Worm (Caenorhabditis elegans): Measurements from ENCODE around the gene ztf-28.

The ztf-28 gene

ce11 chrV:2083869-2084268 lies 6.6 kb upstream of the ztf-28 start:
- TF ChIP-seq R02D3.7 (tag; optimal IDR thresholded peaks at IDR 0.05) (no peak), aha-1 (tag) (peak; percentile 93), set-16 (GFP tag; IDR thresholded peaks at IDR 0.05) (peak; percentile 48; the same call in 1 of the 2 replicates)

- TF ChIP-seq set-16 (GFP tag; IDR thresholded peaks at IDR 0.05) (peak; percentile 78), F44E2.7 (GFP tag; IDR thresholded peaks at IDR 0.05) (0 out of 2 replicates have a peak, but pooled peaks have one; percentile 33), egl-43 (GFP tag; IDR thresholded peaks at IDR 0.05) (peak; percentile 65; the same call in 1 of the 2 replicates)
Measured at ce11 chrV:2085745-2086267, 4.7 kb upstream of the ztf-28 start, which contains the start of gene F36F12.3. Gene F36F12.3 (plus strand): TSS chrV:2085795.

- TF ChIP-seq mdt-29 (GFP tag; IDR thresholded peaks at IDR 0.05) (no peak), jun-1 (tag; optimal IDR thresholded peaks at IDR 0.05) (no peak), rbr-2 (tag; optimal IDR thresholded peaks at IDR 0.05) (no peak)
Measured at ce11 chrV:2095204-2095603, 4.7 kb downstream of the ztf-28 start, which contains the start of gene F36F12.2. Gene F36F12.2 (minus strand): TSS chrV:2095304.

- TF ChIP-seq sdz-12 (GFP tag; optimal IDR thresholded peaks at IDR 0.05), result no peak
- no peak for TF ChIP-seq nhr-42 (GFP tag; IDR thresholded peaks at IDR 0.05)
- no peak for TF ChIP-seq fos-1 (tag; optimal IDR thresholded peaks at IDR 0.05)
- TF ChIP-seq nhr-77 (tag; optimal IDR thresholded peaks at IDR 0.05), result no peak
- TF ChIP-seq unc-39 (tag; optimal IDR thresholded peaks at IDR 0.05), result no peak
- no peak for TF ChIP-seq spr-1 (tag; optimal IDR thresholded peaks at IDR 0.05)
- no peak for TF ChIP-seq nhr-237 (tag; optimal IDR thresholded peaks at IDR 0.05)
- TF ChIP-seq saeg-2 (GFP tag; IDR thresholded peaks at IDR 0.05), result no peak
- no peak for TF ChIP-seq ztf-11 (tag; optimal IDR thresholded peaks at IDR 0.05)
- TF ChIP-seq lin-15B (tag; optimal IDR thresholded peaks at IDR 0.05), result no peak
- no peak for TF ChIP-seq arid-1 (GFP tag; conservative IDR thresholded peaks at IDR 0.05)
- TF ChIP-seq pqm-1 (tag; optimal IDR thresholded peaks at IDR 0.05), result no peak
- TF ChIP-seq hlh-30 (tag; optimal IDR thresholded peaks at IDR 0.05; ENCODE audit: insufficient read depth), result no peak
- TF ChIP-seq attf-4 (tag; optimal IDR thresholded peaks at IDR 0.05), result no peak
- no peak for TF ChIP-seq dpl-1 (GFP tag; optimal IDR thresholded peaks at IDR 0.05)
Measured at ce11 chrV:2095772-2096171, 5.3 kb downstream of the ztf-28 start, which contains the start of gene clec-207. Gene clec-207 (plus strand): TSS chrV:2096072.

- TF ChIP-seq T20F7.1 (GFP tag; optimal IDR thresholded peaks at IDR 0.05) (no peak), mes-2 (tag; optimal IDR thresholded peaks at IDR 0.05; ENCODE audit: poor library complexity, severe bottlenecking) (no peak), daf-12 (tag; optimal IDR thresholded peaks at IDR 0.05) (no peak), unc-39 (tag; optimal IDR thresholded peaks at IDR 0.05) (no peak), lir-3 (tag; optimal IDR thresholded peaks at IDR 0.05) (no peak), nhr-237 (tag; optimal IDR thresholded peaks at IDR 0.05) (no peak)
Measured at ce11 chrV:2097653-2098052, 7.2 kb downstream of the ztf-28 start, which contains the start of gene clec-208. Gene clec-208 (plus strand): TSS chrV:2097953.

- no peak for TF ChIP-seq nhr-6 (tag; optimal IDR thresholded peaks at IDR 0.05)
- TF ChIP-seq egl-27 (tag; optimal IDR thresholded peaks at IDR 0.05), result no peak
- no peak for TF ChIP-seq zip-11 (GFP tag; IDR thresholded peaks at IDR 0.05)
- TF ChIP-seq hif-1 (tag; optimal IDR thresholded peaks at IDR 0.05), result no peak
- TF ChIP-seq lin-13 (GFP tag; optimal IDR thresholded peaks at IDR 0.05), result no peak
- no peak for TF ChIP-seq ztf-7 (tag; optimal IDR thresholded peaks at IDR 0.05)
- no peak for TF ChIP-seq nhr-48 (tag; optimal IDR thresholded peaks at IDR 0.05)
- no peak for TF ChIP-seq daf-16 (GFP tag; optimal IDR thresholded peaks at IDR 0.05)
- TF ChIP-seq daf-16 (tag; optimal IDR thresholded peaks at IDR 0.05), result no peak
- TF ChIP-seq fos-1 (tag; optimal IDR thresholded peaks at IDR 0.05), result no peak
- no peak for TF ChIP-seq cey-2 (tag; optimal IDR thresholded peaks at IDR 0.05; ENCODE audit: borderline replicate concordance, insufficient read depth)
- no peak for TF ChIP-seq pqm-1 (tag; optimal IDR thresholded peaks at IDR 0.05)
- no peak for TF ChIP-seq spr-1 (tag; optimal IDR thresholded peaks at IDR 0.05)
- no peak for TF ChIP-seq ztf-11 (tag; optimal IDR thresholded peaks at IDR 0.05)
- TF ChIP-seq ceh-44 (GFP tag; IDR thresholded peaks at IDR 0.05), result no peak
- TF ChIP-seq lin-38 (GFP tag; IDR thresholded peaks at IDR 0.05), result no peak
- TF ChIP-seq daf-12 (tag; optimal IDR thresholded peaks at IDR 0.05), result no peak
- TF ChIP-seq ceh-82 (tag; optimal IDR thresholded peaks at IDR 0.05), result no peak
- TF ChIP-seq mdl-1 (tag; optimal IDR thresholded peaks at IDR 0.05), result no peak
- no peak for TF ChIP-seq nhr-11 (tag; optimal IDR thresholded peaks at IDR 0.05)
Measured at ce11 chrV:2099040-2099439, 8.6 kb downstream of the ztf-28 start, which contains the start of gene F36F12.7. Gene F36F12.7 (plus strand): TSS chrV:2099340.

Data from whole organism, L4 larva.